Fruit fly (Drosophila melanogaster) whole organism, wandering third instar larva: ENCODE results near the gene CG34269.

Experiments
- Abd-B ChIP-seq: fragments of >200 bp; optimal IDR thresholded peaks from 2 replicates; lab custom pipeline; 2017; ENCODE audit warnings: missing biosample characterization, missing genetic modification characterization
- CG32264 ChIP-seq: fragments of 200-800 bp; sonication (Bioruptor generic); optimal IDR thresholded peaks from 2 replicates; lab custom pipeline; 2016; ENCODE audit warnings: missing biosample characterization, missing genetic modification characterization
- CG9705 ChIP-seq: fragments of 200-800 bp; sonication (Bioruptor generic); optimal IDR thresholded peaks from 2 replicates; lab custom pipeline; 2018; ENCODE audit warnings: missing biosample characterization, mild to moderate bottlenecking, missing genetic modification characterization
- CrebA ChIP-seq: fragments of 200-800 bp; sonication (Bioruptor generic); optimal IDR thresholded peaks from 2 replicates; lab custom pipeline; 2016; ENCODE audit warnings: missing biosample characterization, mild to moderate bottlenecking, missing genetic modification characterization, borderline replicate concordance
- Dfd ChIP-seq: fragments of >200 bp; optimal IDR thresholded peaks from 2 replicates; lab custom pipeline; 2017; ENCODE audit warnings: missing biosample characterization, missing genetic modification characterization
- Dif ChIP-seq: fragments of 200-275, 200-300 bp; sonication (Bioruptor generic); optimal IDR thresholded peaks from 2 replicates; lab custom pipeline; 2018; ENCODE audit warnings: missing biosample characterization, missing genetic modification characterization; ENCODE audit not compliant: partially characterized antibody
- GATAd ChIP-seq: sonication (Bioruptor generic); optimal IDR thresholded peaks from 2 replicates; lab custom pipeline; 2016; ENCODE audit warnings: missing biosample characterization, missing genetic modification characterization
- HLH106 ChIP-seq: fragments of 200-800 bp; optimal IDR thresholded peaks from 3 replicates; lab custom pipeline; 2019; ENCODE audit warnings: missing biosample characterization, mild to moderate bottlenecking, missing genetic modification characterization, moderate library complexity
- Hnf4 ChIP-seq: fragments of 200-800 bp; sonication (Bioruptor generic); optimal IDR thresholded peaks from 2 replicates; lab custom pipeline; 2016; ENCODE audit warnings: missing biosample characterization, mild to moderate bottlenecking, missing genetic modification characterization
- Hr78 ChIP-seq: fragments of >200 bp; optimal IDR thresholded peaks from 2 replicates; lab custom pipeline; 2017; ENCODE audit warnings: missing biosample characterization, missing genetic modification characterization
- Hr83 ChIP-seq: fragments of 200-300 bp; sonication (Bioruptor generic); optimal IDR thresholded peaks from 2 replicates; lab custom pipeline; 2016; ENCODE audit warnings: missing biosample characterization, mild to moderate bottlenecking, missing genetic modification characterization, moderate library complexity; ENCODE audit not compliant: poor library complexity, severe bottlenecking
- Jra ChIP-seq: sonication (Bioruptor generic); optimal IDR thresholded peaks from 2 replicates; lab custom pipeline; 2016; ENCODE audit warnings: missing biosample characterization, missing genetic modification characterization
- Mio ChIP-seq: sonication (Bioruptor generic); optimal IDR thresholded peaks from 2 replicates; lab custom pipeline; 2016; ENCODE audit warnings: missing biosample characterization, missing genetic modification characterization
- Myc ChIP-seq: fragments of >200 bp; optimal IDR thresholded peaks from 2 replicates; lab custom pipeline; 2017
- N ChIP-seq: fragments of >200 bp; optimal IDR thresholded peaks from 2 replicates; lab custom pipeline; 2018; ENCODE audit warnings: missing biosample characterization, missing external identifiers, missing genetic modification characterization
- OdsH ChIP-seq: fragments of 200-800 bp; sonication (Bioruptor generic); optimal IDR thresholded peaks from 2 replicates; lab custom pipeline; 2016; ENCODE audit warnings: missing biosample characterization, mild to moderate bottlenecking, missing genetic modification characterization
- Rel ChIP-seq, 2 experiments: fragments of 200-800 bp; sonication (Bioruptor generic) in 1 of 2; optimal IDR thresholded peaks; 2 replicates in 1 of 2; 3 replicates in 1 of 2; lab custom pipeline; 2016 to 2019; ENCODE audit warnings: mild to moderate bottlenecking in 2 of 2, missing biosample characterization in 2 of 2, missing genetic modification characterization in 2 of 2, moderate library complexity in 1 of 2
- Sp1 ChIP-seq: fragments of 200-800 bp; sonication (Bioruptor generic); optimal IDR thresholded peaks from 3 replicates; lab custom pipeline; 2019; ENCODE audit warnings: missing biosample characterization, mild to moderate bottlenecking, missing genetic modification characterization, moderate library complexity
- Vsx2 ChIP-seq: fragments of 200-300, 225-300 bp; sonication (Bioruptor generic); optimal IDR thresholded peaks from 2 replicates; lab custom pipeline; 2018; ENCODE audit warnings: missing biosample characterization, missing genetic modification characterization; ENCODE audit not compliant: partially characterized antibody
- br ChIP-seq: fragments of 200-800 bp; sonication (Bioruptor generic); optimal IDR thresholded peaks from 2 replicates; lab custom pipeline; 2016; ENCODE audit warnings: missing biosample characterization, missing genetic modification characterization
- brk ChIP-seq: fragments of 200-800 bp; sonication (Bioruptor generic); optimal IDR thresholded peaks from 2 replicates; lab custom pipeline; 2016; ENCODE audit warnings: missing biosample characterization, mild to moderate bottlenecking, missing genetic modification characterization
- dl ChIP-seq, 2 experiments: fragments of 175-275, 200-275 bp in 1 of 2; fragments of 200-275 bp in 1 of 2; sonication (Bioruptor generic); optimal IDR thresholded peaks; lab custom pipeline; 2018; ENCODE audit warnings: mild to moderate bottlenecking in 2 of 2, missing biosample characterization in 2 of 2, missing genetic modification characterization in 2 of 2, moderate library complexity in 2 of 2; ENCODE audit not compliant: partially characterized antibody in 2 of 2, insufficient read depth in 1 of 2
- dmrt93B ChIP-seq: fragments of 200-800 bp; sonication (Bioruptor generic); optimal IDR thresholded peaks from 2 replicates; lab custom pipeline; 2018; ENCODE audit warnings: missing biosample characterization, mild to moderate bottlenecking, missing genetic modification characterization
- dsf ChIP-seq: sonication (Bioruptor generic); optimal IDR thresholded peaks from 2 replicates; lab custom pipeline; 2016; ENCODE audit warnings: missing biosample characterization, missing genetic modification characterization, borderline replicate concordance
- ey ChIP-seq: fragments of 200-800 bp; sonication (Bioruptor generic); optimal IDR thresholded peaks from 2 replicates; lab custom pipeline; 2016; ENCODE audit warnings: missing biosample characterization, missing genetic modification characterization
- foxo ChIP-seq, 2 experiments: fragments of 200-800 bp; sonication (Bioruptor generic); optimal IDR thresholded peaks; 2 replicates in 1 of 2; 3 replicates in 1 of 2; lab custom pipeline; 2016 to 2017; ENCODE audit warnings: missing biosample characterization in 2 of 2, missing genetic modification characterization in 2 of 2
- fru ChIP-seq: fragments of 200-800 bp; sonication (Bioruptor generic); optimal IDR thresholded peaks from 3 replicates; lab custom pipeline; 2016; ENCODE audit warnings: missing biosample characterization, mild to moderate bottlenecking, missing genetic modification characterization
- h ChIP-seq: fragments of 200-800 bp; sonication (Bioruptor generic); optimal IDR thresholded peaks from 3 replicates; lab custom pipeline; 2016; ENCODE audit warnings: missing biosample characterization, mild to moderate bottlenecking, missing genetic modification characterization
- jim ChIP-seq: fragments of 175-275, 200-325 bp; sonication (Bioruptor generic); optimal IDR thresholded peaks from 2 replicates; lab custom pipeline; 2016; ENCODE audit warnings: missing biosample characterization, mild to moderate bottlenecking, missing genetic modification characterization
- lola ChIP-seq: fragments of >200 bp; optimal IDR thresholded peaks from 2 replicates; lab custom pipeline; 2017; ENCODE audit warnings: missing biosample characterization, missing genetic modification characterization
- pan ChIP-seq: fragments of >200 bp; optimal IDR thresholded peaks from 2 replicates; lab custom pipeline; 2017
- psq ChIP-seq: fragments of 200-800 bp; sonication (Bioruptor generic); optimal IDR thresholded peaks from 3 replicates; lab custom pipeline; 2017; ENCODE audit warnings: missing biosample characterization, mild to moderate bottlenecking, missing genetic modification characterization, moderate library complexity
- rgr ChIP-seq: fragments of 200-800 bp; sonication (Bioruptor generic); optimal IDR thresholded peaks from 3 replicates; lab custom pipeline; 2016; ENCODE audit warnings: missing biosample characterization, mild to moderate bottlenecking, missing genetic modification characterization
- sage ChIP-seq: fragments of 200-800 bp; sonication (Bioruptor generic); optimal IDR thresholded peaks from 2 replicates; lab custom pipeline; 2016; ENCODE audit warnings: missing biosample characterization, mild to moderate bottlenecking, missing genetic modification characterization
- sv ChIP-seq: fragments of 200-800 bp; sonication (Bioruptor generic); optimal IDR thresholded peaks from 3 replicates; lab custom pipeline; 2016; ENCODE audit warnings: missing biosample characterization, missing genetic modification characterization
- tai ChIP-seq: sonication (Bioruptor generic); optimal IDR thresholded peaks from 2 replicates; lab custom pipeline; 2016; ENCODE audit warnings: missing biosample characterization, missing genetic modification characterization
- usp ChIP-seq: fragments of >200 bp; optimal IDR thresholded peaks from 2 replicates; lab custom pipeline; 2017; ENCODE audit warnings: missing biosample characterization, missing genetic modification characterization
- woc ChIP-seq: sonication (Bioruptor generic); optimal IDR thresholded peaks from 2 replicates; lab custom pipeline; 2016; ENCODE audit warnings: missing biosample characterization, mild to moderate bottlenecking, missing genetic modification characterization

Gene CG34269

DNA sequence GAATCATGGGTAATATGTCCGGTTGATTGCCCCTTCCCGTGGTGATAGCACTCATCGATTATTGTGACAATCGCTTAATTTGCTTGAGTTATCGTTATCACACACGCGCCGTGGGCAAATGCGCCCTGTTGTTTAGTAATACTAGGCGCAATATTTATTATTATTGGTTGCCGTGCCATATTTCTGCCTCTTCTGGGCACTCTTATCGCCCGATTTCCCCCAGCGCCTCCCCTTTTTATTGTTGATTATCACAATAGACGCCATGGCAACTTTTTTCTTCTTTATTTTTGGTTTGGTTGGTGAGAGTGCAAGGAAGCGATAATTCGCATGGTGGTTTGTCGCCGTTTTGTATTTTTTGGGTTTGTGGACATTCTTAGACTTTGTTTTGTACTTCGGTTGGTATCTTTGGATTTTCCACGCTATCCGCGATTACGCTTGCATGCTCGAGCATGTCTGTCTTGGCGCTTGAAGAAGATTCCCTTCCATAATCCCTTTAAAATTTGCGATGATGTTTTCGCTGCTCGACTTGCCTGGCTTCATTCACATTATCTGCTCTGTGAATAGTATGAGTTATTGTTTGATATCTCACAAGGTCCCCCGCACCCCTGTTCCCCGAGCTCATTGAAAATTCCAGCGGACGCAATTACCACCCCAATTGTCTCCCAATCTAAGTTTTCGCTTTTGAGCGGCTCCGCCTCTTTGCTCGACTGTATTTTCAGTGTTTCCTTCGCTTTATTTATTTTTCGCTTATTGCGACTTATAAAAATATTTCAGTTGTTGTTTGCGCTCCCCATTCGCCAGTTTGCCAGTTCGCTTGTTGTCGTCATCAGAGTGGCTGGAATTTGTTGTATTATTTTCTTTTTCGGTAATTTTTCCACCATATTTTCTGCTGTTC is 20.4 kb downstream of the CG34269 start:
- TF ChIP-seq sage (GFP tag; lab: Kevin White, UChicago) (peak; percentile 18), rgr (GFP tag; lab: Kevin White, UChicago) (peak; percentile 30), OdsH (GFP tag; lab: Kevin White, UChicago) (peak; percentile 15), foxo (GFP tag; optimal IDR thresholded peaks at IDR 0.05; lab: Kevin White, UChicago) (peak; percentile 8 to 12), HLH106 (peak; percentile 14), jim (GFP tag; lab: Kevin White, UChicago) (peak; percentile 88), brk (GFP tag; lab: Kevin White, UChicago) (peak; percentile 17), usp (GFP tag; lab: Kevin White, UChicago) (no peak), dmrt93B (GFP tag; lab: Kevin White, UChicago) (peak; percentile 3), lola (no peak), Hr83 (GFP tag; lab: Kevin White, UChicago) (peak; percentile 35), br (GFP tag; lab: Kevin White, UChicago) (peak; percentile 62), psq (peak; percentile 55), h (GFP tag; lab: Kevin White, UChicago) (peak; percentile 89), Myc (lab: Kevin White, UChicago) (no peak), Sp1 (GFP tag; lab: Kevin White, UChicago) (peak; percentile 71), ey (GFP tag; lab: Kevin White, UChicago) (no peak), Hnf4 (GFP tag; lab: Kevin White, UChicago) (peak; percentile 36), sv (GFP tag; lab: Kevin White, UChicago) (no peak), fru (peak; percentile 27), Rel (GFP tag; optimal IDR thresholded peaks at IDR 0.05; lab: Kevin White, UChicago) (peak; percentile 11), Rel (tag; optimal IDR thresholded peaks at IDR 0.05; lab: Kevin White, UChicago) (peak; percentile 93)

DNA sequence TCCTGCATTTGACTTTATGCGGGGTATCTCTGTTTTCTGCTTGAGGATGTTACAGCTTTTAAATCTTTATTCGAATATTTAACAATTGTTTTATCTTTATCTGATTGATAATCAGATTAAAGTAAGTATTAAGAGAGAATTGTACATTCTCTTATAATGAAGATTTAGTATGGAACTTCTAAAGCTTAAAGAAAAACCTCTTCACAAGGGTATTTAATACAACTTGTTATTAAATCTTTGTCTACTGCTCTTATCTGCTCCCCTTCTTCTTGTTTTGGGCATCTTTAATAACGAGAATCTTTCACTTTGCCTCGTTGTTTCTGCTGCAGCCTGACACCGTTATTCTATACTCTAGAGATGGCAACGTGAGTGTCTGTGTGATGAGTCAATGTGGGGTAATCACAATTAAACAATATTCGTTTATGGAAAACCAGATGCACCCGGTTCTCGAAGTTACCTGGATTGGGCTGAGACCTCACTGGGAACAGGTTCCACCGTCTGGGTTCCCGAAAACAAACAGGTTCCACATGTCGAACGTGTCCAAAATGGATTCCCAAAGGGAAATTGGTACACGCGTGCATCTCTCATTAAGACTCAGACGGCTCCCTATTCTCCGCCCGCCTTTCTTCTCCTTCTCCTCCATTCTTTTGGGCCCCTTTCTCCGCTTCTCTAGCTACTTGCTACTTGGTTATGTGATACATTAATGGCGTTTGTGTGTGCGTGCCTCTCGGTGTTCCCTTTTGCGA is 22.1 kb downstream of the CG34269 start:
- TF ChIP-seq woc (GFP tag; lab: Kevin White, UChicago) (peak; percentile 87), N (GFP tag; lab: Kevin White, UChicago) (no peak), CG32264 (GFP tag; lab: Kevin White, UChicago) (no peak), h (GFP tag; lab: Kevin White, UChicago) (peak; percentile 71), Abd-B (GFP tag; lab: Kevin White, UChicago) (no peak), Hr78 (GFP tag; lab: Kevin White, UChicago) (no peak), Rel (GFP tag; optimal IDR thresholded peaks at IDR 0.05; lab: Kevin White, UChicago) (no peak), Rel (tag; optimal IDR thresholded peaks at IDR 0.05; lab: Kevin White, UChicago) (peak; percentile 91), HLH106 (peak; percentile 69), brk (GFP tag; lab: Kevin White, UChicago) (no peak), lola (no peak), OdsH (GFP tag; lab: Kevin White, UChicago) (peak; percentile 72), Hr83 (GFP tag; lab: Kevin White, UChicago) (no peak), CrebA (GFP tag; lab: Kevin White, UChicago) (no peak), CG9705 (peak; percentile 43), Myc (lab: Kevin White, UChicago) (no peak), ey (GFP tag; lab: Kevin White, UChicago) (peak; percentile 75), Dif (GFP tag; lab: Kevin White, UChicago) (no peak), psq (peak; percentile 57), Sp1 (GFP tag; lab: Kevin White, UChicago) (peak; percentile 76), br (GFP tag; lab: Kevin White, UChicago) (peak; percentile 71), sv (GFP tag; lab: Kevin White, UChicago) (no peak), dl (GFP tag; optimal IDR thresholded peaks at IDR 0.05; lab: Kevin White, UChicago; ENCODE audit: insufficient read depth in 1 of 2, partially characterized antibody in 2 of 2) (no peak), jim (GFP tag; lab: Kevin White, UChicago) (no peak), Mio (no peak), fru (peak; percentile 76), sage (GFP tag; lab: Kevin White, UChicago) (no peak), dsf (peak; percentile 8), foxo (GFP tag; optimal IDR thresholded peaks at IDR 0.05; lab: Kevin White, UChicago) (peak in 1 of 2 experiments; percentile 83), dmrt93B (GFP tag; lab: Kevin White, UChicago) (peak; percentile 42), Dfd (GFP tag; lab: Kevin White, UChicago) (no peak), tai (GFP tag; lab: Kevin White, UChicago) (peak; percentile 56), GATAd (no peak), rgr (GFP tag; lab: Kevin White, UChicago) (peak; percentile 60), pan (lab: Kevin White, UChicago) (no peak), Jra (peak; percentile 63), Vsx2 (GFP tag; lab: Kevin White, UChicago) (no peak), Hnf4 (GFP tag; lab: Kevin White, UChicago) (peak; percentile 12), usp (GFP tag; lab: Kevin White, UChicago) (no peak)
- TF ChIP-seq, all 38 proteins: peak for 18
